Worm (Caenorhabditis elegans): ENCODE data around the gene F10C5.3.

- TF ChIP-seq skn-1 (tag; optimal IDR thresholded peaks at IDR 0.05), result no peak
- TF ChIP-seq jun-1 (tag; optimal IDR thresholded peaks at IDR 0.05), result no peak
- no peak for TF ChIP-seq ceh-28 (tag; optimal IDR thresholded peaks at IDR 0.05)
- TF ChIP-seq mep-1 (tag; optimal IDR thresholded peaks at IDR 0.05), result no peak
- no peak for TF ChIP-seq nhr-237 (tag; optimal IDR thresholded peaks at IDR 0.05)
- TF ChIP-seq dpl-1 (GFP tag; optimal IDR thresholded peaks at IDR 0.05), result no peak
- no peak for TF ChIP-seq nhr-28 (tag; optimal IDR thresholded peaks at IDR 0.05)
Measured at ce11 chrIII:437033-437432, 46.6 kb upstream of the F10C5.3 start.
